Fruit fly (Drosophila melanogaster) whole organism, wandering third instar larva: Measurements from ENCODE around the gene CG15412.

Source experiments
- Abd-B ChIP-seq: fragments of >200 bp; optimal IDR thresholded peaks from 2 replicates; lab custom pipeline; 2017; ENCODE audit warnings: missing biosample characterization, missing genetic modification characterization
- CG32264 ChIP-seq: fragments of 200-800 bp; sonication (Bioruptor generic); optimal IDR thresholded peaks from 2 replicates; lab custom pipeline; 2016; ENCODE audit warnings: missing biosample characterization, missing genetic modification characterization
- CG9705 ChIP-seq: fragments of 200-800 bp; sonication (Bioruptor generic); optimal IDR thresholded peaks from 2 replicates; lab custom pipeline; 2018; ENCODE audit warnings: missing biosample characterization, mild to moderate bottlenecking, missing genetic modification characterization
- CrebA ChIP-seq: fragments of 200-800 bp; sonication (Bioruptor generic); optimal IDR thresholded peaks from 2 replicates; lab custom pipeline; 2016; ENCODE audit warnings: missing biosample characterization, mild to moderate bottlenecking, missing genetic modification characterization, borderline replicate concordance
- Dfd ChIP-seq: fragments of >200 bp; optimal IDR thresholded peaks from 2 replicates; lab custom pipeline; 2017; ENCODE audit warnings: missing biosample characterization, missing genetic modification characterization
- Dif ChIP-seq: fragments of 200-275, 200-300 bp; sonication (Bioruptor generic); optimal IDR thresholded peaks from 2 replicates; lab custom pipeline; 2018; ENCODE audit warnings: missing biosample characterization, missing genetic modification characterization; ENCODE audit not compliant: partially characterized antibody
- GATAd ChIP-seq: sonication (Bioruptor generic); optimal IDR thresholded peaks from 2 replicates; lab custom pipeline; 2016; ENCODE audit warnings: missing biosample characterization, missing genetic modification characterization
- HLH106 ChIP-seq: fragments of 200-800 bp; optimal IDR thresholded peaks from 3 replicates; lab custom pipeline; 2019; ENCODE audit warnings: missing biosample characterization, mild to moderate bottlenecking, missing genetic modification characterization, moderate library complexity
- Hnf4 ChIP-seq: fragments of 200-800 bp; sonication (Bioruptor generic); optimal IDR thresholded peaks from 2 replicates; lab custom pipeline; 2016; ENCODE audit warnings: missing biosample characterization, mild to moderate bottlenecking, missing genetic modification characterization
- Hr78 ChIP-seq: fragments of >200 bp; optimal IDR thresholded peaks from 2 replicates; lab custom pipeline; 2017; ENCODE audit warnings: missing biosample characterization, missing genetic modification characterization
- Hr83 ChIP-seq: fragments of 200-300 bp; sonication (Bioruptor generic); optimal IDR thresholded peaks from 2 replicates; lab custom pipeline; 2016; ENCODE audit warnings: missing biosample characterization, mild to moderate bottlenecking, missing genetic modification characterization, moderate library complexity; ENCODE audit not compliant: poor library complexity, severe bottlenecking
- Jra ChIP-seq: sonication (Bioruptor generic); optimal IDR thresholded peaks from 2 replicates; lab custom pipeline; 2016; ENCODE audit warnings: missing biosample characterization, missing genetic modification characterization
- Mio ChIP-seq: sonication (Bioruptor generic); optimal IDR thresholded peaks from 2 replicates; lab custom pipeline; 2016; ENCODE audit warnings: missing biosample characterization, missing genetic modification characterization
- Myc ChIP-seq: fragments of >200 bp; optimal IDR thresholded peaks from 2 replicates; lab custom pipeline; 2017
- N ChIP-seq: fragments of >200 bp; optimal IDR thresholded peaks from 2 replicates; lab custom pipeline; 2018; ENCODE audit warnings: missing biosample characterization, missing external identifiers, missing genetic modification characterization
- OdsH ChIP-seq: fragments of 200-800 bp; sonication (Bioruptor generic); optimal IDR thresholded peaks from 2 replicates; lab custom pipeline; 2016; ENCODE audit warnings: missing biosample characterization, mild to moderate bottlenecking, missing genetic modification characterization
- Rel ChIP-seq, 2 experiments: fragments of 200-800 bp; sonication (Bioruptor generic) in 1 of 2; optimal IDR thresholded peaks; 2 replicates in 1 of 2; 3 replicates in 1 of 2; lab custom pipeline; 2016 to 2019; ENCODE audit warnings: mild to moderate bottlenecking in 2 of 2, missing biosample characterization in 2 of 2, missing genetic modification characterization in 2 of 2, moderate library complexity in 1 of 2
- Sp1 ChIP-seq: fragments of 200-800 bp; sonication (Bioruptor generic); optimal IDR thresholded peaks from 3 replicates; lab custom pipeline; 2019; ENCODE audit warnings: missing biosample characterization, mild to moderate bottlenecking, missing genetic modification characterization, moderate library complexity
- Vsx2 ChIP-seq: fragments of 200-300, 225-300 bp; sonication (Bioruptor generic); optimal IDR thresholded peaks from 2 replicates; lab custom pipeline; 2018; ENCODE audit warnings: missing biosample characterization, missing genetic modification characterization; ENCODE audit not compliant: partially characterized antibody
- br ChIP-seq: fragments of 200-800 bp; sonication (Bioruptor generic); optimal IDR thresholded peaks from 2 replicates; lab custom pipeline; 2016; ENCODE audit warnings: missing biosample characterization, missing genetic modification characterization
- brk ChIP-seq: fragments of 200-800 bp; sonication (Bioruptor generic); optimal IDR thresholded peaks from 2 replicates; lab custom pipeline; 2016; ENCODE audit warnings: missing biosample characterization, mild to moderate bottlenecking, missing genetic modification characterization
- dl ChIP-seq, 2 experiments: fragments of 175-275, 200-275 bp in 1 of 2; fragments of 200-275 bp in 1 of 2; sonication (Bioruptor generic); optimal IDR thresholded peaks; lab custom pipeline; 2018; ENCODE audit warnings: mild to moderate bottlenecking in 2 of 2, missing biosample characterization in 2 of 2, missing genetic modification characterization in 2 of 2, moderate library complexity in 2 of 2; ENCODE audit not compliant: partially characterized antibody in 2 of 2, insufficient read depth in 1 of 2
- dmrt93B ChIP-seq: fragments of 200-800 bp; sonication (Bioruptor generic); optimal IDR thresholded peaks from 2 replicates; lab custom pipeline; 2018; ENCODE audit warnings: missing biosample characterization, mild to moderate bottlenecking, missing genetic modification characterization
- dsf ChIP-seq: sonication (Bioruptor generic); optimal IDR thresholded peaks from 2 replicates; lab custom pipeline; 2016; ENCODE audit warnings: missing biosample characterization, missing genetic modification characterization, borderline replicate concordance
- ey ChIP-seq: fragments of 200-800 bp; sonication (Bioruptor generic); optimal IDR thresholded peaks from 2 replicates; lab custom pipeline; 2016; ENCODE audit warnings: missing biosample characterization, missing genetic modification characterization
- foxo ChIP-seq, 2 experiments: fragments of 200-800 bp; sonication (Bioruptor generic); optimal IDR thresholded peaks; 2 replicates in 1 of 2; 3 replicates in 1 of 2; lab custom pipeline; 2016 to 2017; ENCODE audit warnings: missing biosample characterization in 2 of 2, missing genetic modification characterization in 2 of 2
- fru ChIP-seq: fragments of 200-800 bp; sonication (Bioruptor generic); optimal IDR thresholded peaks from 3 replicates; lab custom pipeline; 2016; ENCODE audit warnings: missing biosample characterization, mild to moderate bottlenecking, missing genetic modification characterization
- h ChIP-seq: fragments of 200-800 bp; sonication (Bioruptor generic); optimal IDR thresholded peaks from 3 replicates; lab custom pipeline; 2016; ENCODE audit warnings: missing biosample characterization, mild to moderate bottlenecking, missing genetic modification characterization
- jim ChIP-seq: fragments of 175-275, 200-325 bp; sonication (Bioruptor generic); optimal IDR thresholded peaks from 2 replicates; lab custom pipeline; 2016; ENCODE audit warnings: missing biosample characterization, mild to moderate bottlenecking, missing genetic modification characterization
- lola ChIP-seq: fragments of >200 bp; optimal IDR thresholded peaks from 2 replicates; lab custom pipeline; 2017; ENCODE audit warnings: missing biosample characterization, missing genetic modification characterization
- pan ChIP-seq: fragments of >200 bp; optimal IDR thresholded peaks from 2 replicates; lab custom pipeline; 2017
- psq ChIP-seq: fragments of 200-800 bp; sonication (Bioruptor generic); optimal IDR thresholded peaks from 3 replicates; lab custom pipeline; 2017; ENCODE audit warnings: missing biosample characterization, mild to moderate bottlenecking, missing genetic modification characterization, moderate library complexity
- rgr ChIP-seq: fragments of 200-800 bp; sonication (Bioruptor generic); optimal IDR thresholded peaks from 3 replicates; lab custom pipeline; 2016; ENCODE audit warnings: missing biosample characterization, mild to moderate bottlenecking, missing genetic modification characterization
- sage ChIP-seq: fragments of 200-800 bp; sonication (Bioruptor generic); optimal IDR thresholded peaks from 2 replicates; lab custom pipeline; 2016; ENCODE audit warnings: missing biosample characterization, mild to moderate bottlenecking, missing genetic modification characterization
- sv ChIP-seq: fragments of 200-800 bp; sonication (Bioruptor generic); optimal IDR thresholded peaks from 3 replicates; lab custom pipeline; 2016; ENCODE audit warnings: missing biosample characterization, missing genetic modification characterization
- tai ChIP-seq: sonication (Bioruptor generic); optimal IDR thresholded peaks from 2 replicates; lab custom pipeline; 2016; ENCODE audit warnings: missing biosample characterization, missing genetic modification characterization
- usp ChIP-seq: fragments of >200 bp; optimal IDR thresholded peaks from 2 replicates; lab custom pipeline; 2017; ENCODE audit warnings: missing biosample characterization, missing genetic modification characterization
- woc ChIP-seq: sonication (Bioruptor generic); optimal IDR thresholded peaks from 2 replicates; lab custom pipeline; 2016; ENCODE audit warnings: missing biosample characterization, mild to moderate bottlenecking, missing genetic modification characterization

The CG15412 gene

dm6 chr2L:3373242-3373641 lies 2.3 kb downstream of the CG15412 start, which contains the start of gene GramD1B:
Gene GramD1B (minus strand): TSS chr2L:3373372.
- TF ChIP-seq Hnf4 (peak; percentile 52), Vsx2 (GFP tag; lab: Kevin White, UChicago) (no peak), rgr (peak; percentile 24), tai (GFP tag; lab: Kevin White, UChicago) (no peak), Hr78 (GFP tag; lab: Kevin White, UChicago) (no peak), usp (GFP tag; lab: Kevin White, UChicago) (no peak), psq (no peak), CrebA (GFP tag; lab: Kevin White, UChicago) (no peak), CG32264 (GFP tag; lab: Kevin White, UChicago) (no peak), woc (no peak), h (GFP tag; lab: Kevin White, UChicago) (peak; percentile 46), Rel (GFP tag; optimal IDR thresholded peaks at IDR 0.05; lab: Kevin White, UChicago) (no peak), Rel (tag; optimal IDR thresholded peaks at IDR 0.05; lab: Kevin White, UChicago) (peak; percentile 45), Mio (GFP tag; lab: Kevin White, UChicago) (no peak), OdsH (GFP tag; lab: Kevin White, UChicago) (no peak), HLH106 (tag; lab: Kevin White, UChicago) (peak; percentile 21), Jra (GFP tag; lab: Kevin White, UChicago) (peak; percentile 6), CG9705 (GFP tag; lab: Kevin White, UChicago) (no peak), br (no peak), dmrt93B (no peak), Myc (lab: Kevin White, UChicago) (no peak), pan (lab: Kevin White, UChicago) (no peak), Sp1 (GFP tag; lab: Kevin White, UChicago) (peak; percentile 13), dl (GFP tag; optimal IDR thresholded peaks at IDR 0.05; lab: Kevin White, UChicago; ENCODE audit: insufficient read depth in 1 of 2, partially characterized antibody in 2 of 2) (no peak), brk (GFP tag; lab: Kevin White, UChicago) (no peak), foxo (GFP tag; optimal IDR thresholded peaks at IDR 0.05; lab: Kevin White, UChicago) (peak in 1 of 2 experiments; percentile 23), lola (no peak), Dfd (GFP tag; lab: Kevin White, UChicago) (no peak)

- no peak for TF ChIP-seq dmrt93B
- TF ChIP-seq CG32264 (GFP tag; lab: Kevin White, UChicago) = no peak
- no peak for TF ChIP-seq brk (GFP tag; lab: Kevin White, UChicago)
- TF ChIP-seq Dif (GFP tag; lab: Kevin White, UChicago) = no peak
- TF ChIP-seq Jra (GFP tag; lab: Kevin White, UChicago) = no peak
- TF ChIP-seq fru = peak; percentile 19
- TF ChIP-seq Dfd (GFP tag; lab: Kevin White, UChicago) = no peak
- TF ChIP-seq sv (GFP tag; lab: Kevin White, UChicago) = no peak
- no peak for TF ChIP-seq Myc (lab: Kevin White, UChicago)
- TF ChIP-seq Hnf4 = peak; percentile 12
- no peak for TF ChIP-seq Hr83 (GFP tag; lab: Kevin White, UChicago)
- no peak for TF ChIP-seq h (GFP tag; lab: Kevin White, UChicago)
- no peak for TF ChIP-seq lola
- TF ChIP-seq HLH106 (tag; lab: Kevin White, UChicago) = peak; percentile 31
- TF ChIP-seq CrebA (GFP tag; lab: Kevin White, UChicago) = no peak
- TF ChIP-seq GATAd = no peak
- TF ChIP-seq Abd-B = no peak
- TF ChIP-seq Hr78 (GFP tag; lab: Kevin White, UChicago) = no peak
- TF ChIP-seq N (GFP tag; lab: Kevin White, UChicago) = no peak
- no peak for TF ChIP-seq tai (GFP tag; lab: Kevin White, UChicago)
- TF ChIP-seq sage (GFP tag; lab: Kevin White, UChicago) = no peak
- TF ChIP-seq Vsx2 (GFP tag; lab: Kevin White, UChicago) = no peak
- TF ChIP-seq dl (GFP tag; optimal IDR thresholded peaks at IDR 0.05; lab: Kevin White, UChicago; ENCODE audit: insufficient read depth in 1 of 2, partially characterized antibody in 2 of 2) = no peak
- no peak for TF ChIP-seq jim (GFP tag; lab: Kevin White, UChicago)
- TF ChIP-seq Rel (GFP tag; optimal IDR thresholded peaks at IDR 0.05; lab: Kevin White, UChicago) = no peak
- no peak for TF ChIP-seq Rel (tag; optimal IDR thresholded peaks at IDR 0.05; lab: Kevin White, UChicago)
- no peak for TF ChIP-seq dsf
- TF ChIP-seq Mio (GFP tag; lab: Kevin White, UChicago) = no peak
- no peak for TF ChIP-seq ey (GFP tag; lab: Kevin White, UChicago)
- TF ChIP-seq usp (GFP tag; lab: Kevin White, UChicago) = no peak
- TF ChIP-seq psq = peak; percentile 13
- no peak for TF ChIP-seq Sp1 (GFP tag; lab: Kevin White, UChicago)
- no peak for TF ChIP-seq rgr
- TF ChIP-seq foxo (GFP tag; optimal IDR thresholded peaks at IDR 0.05; lab: Kevin White, UChicago) = peak in 1 of 2 experiments; percentile 10
- TF ChIP-seq br = no peak
- TF ChIP-seq OdsH (GFP tag; lab: Kevin White, UChicago) = no peak
- TF ChIP-seq CG9705 (GFP tag; lab: Kevin White, UChicago) = no peak
- TF ChIP-seq woc = no peak
- TF ChIP-seq pan (lab: Kevin White, UChicago) = no peak
Observed at dm6 chr2L:3372483-3372929, 3.0 kb downstream of the CG15412 start.
